Fruit fly (Drosophila melanogaster) whole organism, wandering third instar larva: ENCODE results near the gene brat.

Source experiments
- Abd-B ChIP-seq: fragments of >200 bp; optimal IDR thresholded peaks from 2 replicates; lab custom pipeline; 2017; ENCODE audit warnings: missing biosample characterization, missing genetic modification characterization
- CG32264 ChIP-seq: fragments of 200-800 bp; sonication (Bioruptor generic); optimal IDR thresholded peaks from 2 replicates; lab custom pipeline; 2016; ENCODE audit warnings: missing biosample characterization, missing genetic modification characterization
- CG9705 ChIP-seq: fragments of 200-800 bp; sonication (Bioruptor generic); optimal IDR thresholded peaks from 2 replicates; lab custom pipeline; 2018; ENCODE audit warnings: missing biosample characterization, mild to moderate bottlenecking, missing genetic modification characterization
- CrebA ChIP-seq: fragments of 200-800 bp; sonication (Bioruptor generic); optimal IDR thresholded peaks from 2 replicates; lab custom pipeline; 2016; ENCODE audit warnings: missing biosample characterization, mild to moderate bottlenecking, missing genetic modification characterization, borderline replicate concordance
- Dfd ChIP-seq: fragments of >200 bp; optimal IDR thresholded peaks from 2 replicates; lab custom pipeline; 2017; ENCODE audit warnings: missing biosample characterization, missing genetic modification characterization
- Dif ChIP-seq: fragments of 200-275, 200-300 bp; sonication (Bioruptor generic); optimal IDR thresholded peaks from 2 replicates; lab custom pipeline; 2018; ENCODE audit warnings: missing biosample characterization, missing genetic modification characterization; ENCODE audit not compliant: partially characterized antibody
- GATAd ChIP-seq: sonication (Bioruptor generic); optimal IDR thresholded peaks from 2 replicates; lab custom pipeline; 2016; ENCODE audit warnings: missing biosample characterization, missing genetic modification characterization
- HLH106 ChIP-seq: fragments of 200-800 bp; optimal IDR thresholded peaks from 3 replicates; lab custom pipeline; 2019; ENCODE audit warnings: missing biosample characterization, mild to moderate bottlenecking, missing genetic modification characterization, moderate library complexity
- Hnf4 ChIP-seq: fragments of 200-800 bp; sonication (Bioruptor generic); optimal IDR thresholded peaks from 2 replicates; lab custom pipeline; 2016; ENCODE audit warnings: missing biosample characterization, mild to moderate bottlenecking, missing genetic modification characterization
- Hr78 ChIP-seq: fragments of >200 bp; optimal IDR thresholded peaks from 2 replicates; lab custom pipeline; 2017; ENCODE audit warnings: missing biosample characterization, missing genetic modification characterization
- Hr83 ChIP-seq: fragments of 200-300 bp; sonication (Bioruptor generic); optimal IDR thresholded peaks from 2 replicates; lab custom pipeline; 2016; ENCODE audit warnings: missing biosample characterization, mild to moderate bottlenecking, missing genetic modification characterization, moderate library complexity; ENCODE audit not compliant: poor library complexity, severe bottlenecking
- Jra ChIP-seq: sonication (Bioruptor generic); optimal IDR thresholded peaks from 2 replicates; lab custom pipeline; 2016; ENCODE audit warnings: missing biosample characterization, missing genetic modification characterization
- Mio ChIP-seq: sonication (Bioruptor generic); optimal IDR thresholded peaks from 2 replicates; lab custom pipeline; 2016; ENCODE audit warnings: missing biosample characterization, missing genetic modification characterization
- Myc ChIP-seq: fragments of >200 bp; optimal IDR thresholded peaks from 2 replicates; lab custom pipeline; 2017
- N ChIP-seq: fragments of >200 bp; optimal IDR thresholded peaks from 2 replicates; lab custom pipeline; 2018; ENCODE audit warnings: missing biosample characterization, missing external identifiers, missing genetic modification characterization
- OdsH ChIP-seq: fragments of 200-800 bp; sonication (Bioruptor generic); optimal IDR thresholded peaks from 2 replicates; lab custom pipeline; 2016; ENCODE audit warnings: missing biosample characterization, mild to moderate bottlenecking, missing genetic modification characterization
- Rel ChIP-seq, 2 experiments: fragments of 200-800 bp; sonication (Bioruptor generic) in 1 of 2; optimal IDR thresholded peaks; 2 replicates in 1 of 2; 3 replicates in 1 of 2; lab custom pipeline; 2016 to 2019; ENCODE audit warnings: mild to moderate bottlenecking in 2 of 2, missing biosample characterization in 2 of 2, missing genetic modification characterization in 2 of 2, moderate library complexity in 1 of 2
- Sp1 ChIP-seq: fragments of 200-800 bp; sonication (Bioruptor generic); optimal IDR thresholded peaks from 3 replicates; lab custom pipeline; 2019; ENCODE audit warnings: missing biosample characterization, mild to moderate bottlenecking, missing genetic modification characterization, moderate library complexity
- Vsx2 ChIP-seq: fragments of 200-300, 225-300 bp; sonication (Bioruptor generic); optimal IDR thresholded peaks from 2 replicates; lab custom pipeline; 2018; ENCODE audit warnings: missing biosample characterization, missing genetic modification characterization; ENCODE audit not compliant: partially characterized antibody
- br ChIP-seq: fragments of 200-800 bp; sonication (Bioruptor generic); optimal IDR thresholded peaks from 2 replicates; lab custom pipeline; 2016; ENCODE audit warnings: missing biosample characterization, missing genetic modification characterization
- brk ChIP-seq: fragments of 200-800 bp; sonication (Bioruptor generic); optimal IDR thresholded peaks from 2 replicates; lab custom pipeline; 2016; ENCODE audit warnings: missing biosample characterization, mild to moderate bottlenecking, missing genetic modification characterization
- dl ChIP-seq, 2 experiments: fragments of 175-275, 200-275 bp in 1 of 2; fragments of 200-275 bp in 1 of 2; sonication (Bioruptor generic); optimal IDR thresholded peaks; lab custom pipeline; 2018; ENCODE audit warnings: mild to moderate bottlenecking in 2 of 2, missing biosample characterization in 2 of 2, missing genetic modification characterization in 2 of 2, moderate library complexity in 2 of 2; ENCODE audit not compliant: partially characterized antibody in 2 of 2, insufficient read depth in 1 of 2
- dmrt93B ChIP-seq: fragments of 200-800 bp; sonication (Bioruptor generic); optimal IDR thresholded peaks from 2 replicates; lab custom pipeline; 2018; ENCODE audit warnings: missing biosample characterization, mild to moderate bottlenecking, missing genetic modification characterization
- dsf ChIP-seq: sonication (Bioruptor generic); optimal IDR thresholded peaks from 2 replicates; lab custom pipeline; 2016; ENCODE audit warnings: missing biosample characterization, missing genetic modification characterization, borderline replicate concordance
- ey ChIP-seq: fragments of 200-800 bp; sonication (Bioruptor generic); optimal IDR thresholded peaks from 2 replicates; lab custom pipeline; 2016; ENCODE audit warnings: missing biosample characterization, missing genetic modification characterization
- foxo ChIP-seq, 2 experiments: fragments of 200-800 bp; sonication (Bioruptor generic); optimal IDR thresholded peaks; 2 replicates in 1 of 2; 3 replicates in 1 of 2; lab custom pipeline; 2016 to 2017; ENCODE audit warnings: missing biosample characterization in 2 of 2, missing genetic modification characterization in 2 of 2
- fru ChIP-seq: fragments of 200-800 bp; sonication (Bioruptor generic); optimal IDR thresholded peaks from 3 replicates; lab custom pipeline; 2016; ENCODE audit warnings: missing biosample characterization, mild to moderate bottlenecking, missing genetic modification characterization
- h ChIP-seq: fragments of 200-800 bp; sonication (Bioruptor generic); optimal IDR thresholded peaks from 3 replicates; lab custom pipeline; 2016; ENCODE audit warnings: missing biosample characterization, mild to moderate bottlenecking, missing genetic modification characterization
- jim ChIP-seq: fragments of 175-275, 200-325 bp; sonication (Bioruptor generic); optimal IDR thresholded peaks from 2 replicates; lab custom pipeline; 2016; ENCODE audit warnings: missing biosample characterization, mild to moderate bottlenecking, missing genetic modification characterization
- lola ChIP-seq: fragments of >200 bp; optimal IDR thresholded peaks from 2 replicates; lab custom pipeline; 2017; ENCODE audit warnings: missing biosample characterization, missing genetic modification characterization
- pan ChIP-seq: fragments of >200 bp; optimal IDR thresholded peaks from 2 replicates; lab custom pipeline; 2017
- psq ChIP-seq: fragments of 200-800 bp; sonication (Bioruptor generic); optimal IDR thresholded peaks from 3 replicates; lab custom pipeline; 2017; ENCODE audit warnings: missing biosample characterization, mild to moderate bottlenecking, missing genetic modification characterization, moderate library complexity
- rgr ChIP-seq: fragments of 200-800 bp; sonication (Bioruptor generic); optimal IDR thresholded peaks from 3 replicates; lab custom pipeline; 2016; ENCODE audit warnings: missing biosample characterization, mild to moderate bottlenecking, missing genetic modification characterization
- sage ChIP-seq: fragments of 200-800 bp; sonication (Bioruptor generic); optimal IDR thresholded peaks from 2 replicates; lab custom pipeline; 2016; ENCODE audit warnings: missing biosample characterization, mild to moderate bottlenecking, missing genetic modification characterization
- sv ChIP-seq: fragments of 200-800 bp; sonication (Bioruptor generic); optimal IDR thresholded peaks from 3 replicates; lab custom pipeline; 2016; ENCODE audit warnings: missing biosample characterization, missing genetic modification characterization
- tai ChIP-seq: sonication (Bioruptor generic); optimal IDR thresholded peaks from 2 replicates; lab custom pipeline; 2016; ENCODE audit warnings: missing biosample characterization, missing genetic modification characterization
- usp ChIP-seq: fragments of >200 bp; optimal IDR thresholded peaks from 2 replicates; lab custom pipeline; 2017; ENCODE audit warnings: missing biosample characterization, missing genetic modification characterization
- woc ChIP-seq: sonication (Bioruptor generic); optimal IDR thresholded peaks from 2 replicates; lab custom pipeline; 2016; ENCODE audit warnings: missing biosample characterization, mild to moderate bottlenecking, missing genetic modification characterization

The brat gene

DNA sequence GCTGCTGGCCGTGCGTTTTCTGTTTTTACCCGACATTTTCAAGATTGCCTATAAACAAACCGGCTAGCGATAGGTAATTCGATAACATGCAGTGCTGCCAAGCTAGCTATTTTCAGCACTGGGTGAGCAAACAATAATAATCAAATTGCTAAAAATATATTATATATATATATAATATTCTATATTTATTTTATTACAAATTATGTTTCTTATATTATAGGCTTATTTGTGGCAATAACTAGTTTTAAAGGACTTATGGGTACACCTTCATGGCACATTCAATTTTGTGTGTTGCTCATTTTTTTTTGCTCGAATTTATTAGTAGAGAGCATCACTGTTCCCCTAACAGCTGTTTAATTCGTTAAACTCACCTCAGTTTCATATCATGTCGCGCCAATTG, 6.7 kb upstream of the brat start:
- TF ChIP-seq psq: peak; percentile 59
- peak; percentile 98 for TF ChIP-seq Myc (lab: Kevin White, UChicago)
- TF ChIP-seq Sp1 (GFP tag; lab: Kevin White, UChicago): peak; percentile 75
- TF ChIP-seq Rel (GFP tag; optimal IDR thresholded peaks at IDR 0.05; lab: Kevin White, UChicago): no peak
- TF ChIP-seq Rel (tag; optimal IDR thresholded peaks at IDR 0.05; lab: Kevin White, UChicago): peak; percentile 63
- TF ChIP-seq HLH106 (tag; lab: Kevin White, UChicago): peak; percentile 70
- TF ChIP-seq h: no peak
- peak; percentile 5 for TF ChIP-seq OdsH (GFP tag; lab: Kevin White, UChicago)
- no peak for TF ChIP-seq usp
- peak; percentile 54 for TF ChIP-seq CG9705 (GFP tag; lab: Kevin White, UChicago)
- no peak for TF ChIP-seq Hr83 (GFP tag; lab: Kevin White, UChicago)
- no peak for TF ChIP-seq woc
- no peak for TF ChIP-seq rgr (GFP tag; lab: Kevin White, UChicago)
- no peak for TF ChIP-seq dsf
- TF ChIP-seq fru (GFP tag; lab: Kevin White, UChicago): no peak

DNA sequence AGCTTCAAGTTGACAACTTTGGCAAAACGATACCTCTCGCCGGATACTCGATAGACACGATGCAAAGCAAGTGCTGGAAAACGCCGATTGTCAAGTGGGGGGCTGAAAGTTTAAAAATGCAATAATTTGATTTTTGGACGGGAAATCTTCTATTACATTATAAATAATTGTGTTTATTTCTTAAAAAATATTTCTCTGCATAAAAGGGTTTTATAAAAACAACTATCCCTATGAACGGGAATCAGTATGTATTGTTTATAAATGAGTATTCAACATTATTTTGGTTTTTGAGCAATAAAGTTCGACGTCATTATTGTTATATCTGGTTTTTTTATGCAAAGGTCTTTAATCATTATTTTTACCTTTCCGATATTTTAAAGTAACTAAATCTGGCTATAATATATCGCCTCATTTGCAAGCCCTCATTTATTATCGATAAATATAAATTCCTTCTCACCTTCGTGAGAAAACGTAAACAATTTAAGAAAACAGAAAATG, 1.7 kb upstream of the brat start, which contains the start of the genes AsnRS and DCTN6-p27:
TSS of gene AsnRS (minus strand) at position 50 of the 498 bp plus-strand sequence.
TSS of gene DCTN6-p27 (plus strand) at position 419 of the 498 bp plus-strand sequence.
- TF ChIP-seq sv (GFP tag; lab: Kevin White, UChicago): peak; percentile 78
- TF ChIP-seq dmrt93B (GFP tag; lab: Kevin White, UChicago): peak; percentile 57
- no peak for TF ChIP-seq CrebA (GFP tag; lab: Kevin White, UChicago)
- TF ChIP-seq jim: no peak
- peak; percentile 63 for TF ChIP-seq CG9705 (GFP tag; lab: Kevin White, UChicago)
- no peak for TF ChIP-seq dl (GFP tag; optimal IDR thresholded peaks at IDR 0.05; lab: Kevin White, UChicago; ENCODE audit: insufficient read depth in 1 of 2, partially characterized antibody in 2 of 2)
- TF ChIP-seq dsf: no peak
- no peak for TF ChIP-seq sage (GFP tag; lab: Kevin White, UChicago)
- TF ChIP-seq Abd-B (GFP tag; lab: Kevin White, UChicago): no peak
- TF ChIP-seq rgr (GFP tag; lab: Kevin White, UChicago): peak; percentile 75
- peak; percentile 85 for TF ChIP-seq Hr83 (GFP tag; lab: Kevin White, UChicago)
- peak; percentile 81 for TF ChIP-seq h
- no peak for TF ChIP-seq brk (GFP tag; lab: Kevin White, UChicago)
- TF ChIP-seq Rel (GFP tag; optimal IDR thresholded peaks at IDR 0.05; lab: Kevin White, UChicago): no peak
- TF ChIP-seq Rel (tag; optimal IDR thresholded peaks at IDR 0.05; lab: Kevin White, UChicago): no peak
- TF ChIP-seq psq: peak; percentile 68
- TF ChIP-seq OdsH (GFP tag; lab: Kevin White, UChicago): peak; percentile 64
- peak; percentile 29 for TF ChIP-seq CG32264 (GFP tag; lab: Kevin White, UChicago)
- TF ChIP-seq foxo (GFP tag; optimal IDR thresholded peaks at IDR 0.05; lab: Kevin White, UChicago): peak in 1 of 2 experiments; percentile 87
- no peak for TF ChIP-seq Dif (GFP tag; lab: Kevin White, UChicago)
- TF ChIP-seq ey (GFP tag; lab: Kevin White, UChicago): peak; percentile 71
- TF ChIP-seq pan: no peak
- TF ChIP-seq Myc (lab: Kevin White, UChicago): peak; percentile 36
- no peak for TF ChIP-seq tai (GFP tag; lab: Kevin White, UChicago)
- peak; percentile 17 for TF ChIP-seq GATAd (GFP tag; lab: Kevin White, UChicago)
- no peak for TF ChIP-seq Hr78
- peak; percentile 69 for TF ChIP-seq HLH106 (tag; lab: Kevin White, UChicago)
- TF ChIP-seq woc: peak; percentile 78
- TF ChIP-seq Vsx2 (GFP tag; lab: Kevin White, UChicago): no peak
- TF ChIP-seq usp: no peak
- TF ChIP-seq fru (GFP tag; lab: Kevin White, UChicago): peak; percentile 75
- no peak for TF ChIP-seq Dfd (GFP tag; lab: Kevin White, UChicago)
- TF ChIP-seq Hnf4: no peak
- TF ChIP-seq lola: no peak
- no peak for TF ChIP-seq N (GFP tag; lab: Kevin White, UChicago)
- TF ChIP-seq Jra (GFP tag; lab: Kevin White, UChicago): no peak
- peak; percentile 23 for TF ChIP-seq Mio (GFP tag; lab: Kevin White, UChicago)
- no peak for TF ChIP-seq br (GFP tag; lab: Kevin White, UChicago)
- TF ChIP-seq Sp1 (GFP tag; lab: Kevin White, UChicago): peak; percentile 63
- TF ChIP-seq, all 38 proteins: peak for 18
